Worm (Caenorhabditis elegans) whole organism, mixed stage, embryonic: ENCODE data around the gene F40F4.7.

Source experiments
- M03D4.4 ChIP-seq: sonication (generic microtip); optimal IDR thresholded peaks from 2 replicates; lab custom pipeline; 2017; ENCODE audit warnings: mild to moderate bottlenecking, missing genetic modification characterization, missing compliant biosample characterization
- bed-3 ChIP-seq: fragments of 200-800 bp; sonication (Bioruptor generic); optimal IDR thresholded peaks from 3 replicates; lab custom pipeline; 2018; ENCODE audit warnings: mild to moderate bottlenecking, missing genetic modification characterization, moderate library complexity, missing compliant biosample characterization
- blmp-1 ChIP-seq: fragments of 150-350 bp; optimal IDR thresholded peaks from 2 replicates; lab custom pipeline; 2014; ENCODE audit warnings: missing biosample characterization, missing genetic modification characterization
- ceh-39 ChIP-seq: fragments of 150-350 bp; optimal IDR thresholded peaks from 2 replicates; lab custom pipeline; 2014; ENCODE audit warnings: missing biosample characterization, missing genetic modification characterization
- ceh-83 ChIP-seq: fragments of 200-800 bp; sonication (Bioruptor generic); optimal IDR thresholded peaks from 2 replicates; lab custom pipeline; 2018; ENCODE audit warnings: mild to moderate bottlenecking, missing genetic modification characterization, missing compliant biosample characterization
- ces-1 ChIP-seq: fragments of 150-350 bp; optimal IDR thresholded peaks from 2 replicates; lab custom pipeline; 2014; ENCODE audit warnings: missing biosample characterization, missing genetic modification reagents, missing genetic modification characterization
- cnd-1 ChIP-seq: fragments of 200-800 bp; sonication (Bioruptor generic); optimal IDR thresholded peaks from 2 replicates; lab custom pipeline; 2018; ENCODE audit warnings: mild to moderate bottlenecking, missing genetic modification characterization, missing compliant biosample characterization
- drap-1 ChIP-seq: fragments of 200-800 bp; sonication (Bioruptor generic); optimal IDR thresholded peaks from 3 replicates; lab custom pipeline; 2018; ENCODE audit warnings: mild to moderate bottlenecking, missing genetic modification characterization, missing compliant biosample characterization
- elt-1 ChIP-seq: sonication (generic microtip); optimal IDR thresholded peaks from 2 replicates; lab custom pipeline; 2017; ENCODE audit warnings: missing genetic modification characterization, mild to moderate bottlenecking, missing compliant biosample characterization, antibody characterized with exemption, moderate library complexity, borderline replicate concordance; ENCODE audit not compliant: insufficient read depth
- flh-1 ChIP-seq: fragments of 200-800 bp; sonication (Bioruptor generic); optimal IDR thresholded peaks from 2 replicates; lab custom pipeline; 2018; ENCODE audit warnings: mild to moderate bottlenecking, missing genetic modification characterization, moderate library complexity, missing compliant biosample characterization
- ham-2 ChIP-seq: fragments of 200-800 bp; sonication (Bioruptor generic); optimal IDR thresholded peaks from 2 replicates; lab custom pipeline; 2018; ENCODE audit warnings: mild to moderate bottlenecking, missing genetic modification characterization, missing compliant biosample characterization
- hlh-1 ChIP-seq: fragments of 150-350 bp; optimal IDR thresholded peaks from 2 replicates; lab custom pipeline; 2014; ENCODE audit warnings: missing biosample characterization, missing genetic modification reagents, missing genetic modification characterization
- lin-13 ChIP-seq: fragments of 150-350 bp; optimal IDR thresholded peaks from 2 replicates; lab custom pipeline; 2014; ENCODE audit warnings: missing biosample characterization, missing genetic modification characterization
- lin-32 ChIP-seq: fragments of 200-800 bp; sonication (Bioruptor generic); optimal IDR thresholded peaks from 2 replicates; lab custom pipeline; 2018; ENCODE audit warnings: mild to moderate bottlenecking, missing genetic modification characterization, missing compliant biosample characterization
- lsy-2 ChIP-seq: fragments of 150-350 bp; optimal IDR thresholded peaks from 2 replicates; lab custom pipeline; 2014; ENCODE audit warnings: missing biosample characterization, missing genetic modification characterization
- mab-5 ChIP-seq: fragments of 150-350 bp; optimal IDR thresholded peaks from 2 replicates; lab custom pipeline; 2014; ENCODE audit warnings: missing biosample characterization, missing genetic modification characterization
- mep-1 ChIP-seq: fragments of 150-350 bp; optimal IDR thresholded peaks from 2 replicates; lab custom pipeline; 2017; ENCODE audit warnings: missing biosample characterization, missing genetic modification reagents, missing genetic modification characterization, inconsistent platforms
- mls-2 ChIP-seq: sonication (generic microtip); optimal IDR thresholded peaks from 2 replicates; lab custom pipeline; 2016; ENCODE audit warnings: mild to moderate bottlenecking, missing genetic modification characterization, moderate library complexity, missing compliant biosample characterization
- nhr-12 ChIP-seq: fragments of 150-350 bp; optimal IDR thresholded peaks from 2 replicates; lab custom pipeline; 2014; ENCODE audit warnings: missing biosample characterization, missing genetic modification characterization
- nhr-237 ChIP-seq: fragments of 150-350 bp; optimal IDR thresholded peaks from 2 replicates; lab custom pipeline; 2014; ENCODE audit warnings: missing biosample characterization, missing genetic modification characterization
- nhr-28 ChIP-seq: fragments of 150-350 bp; optimal IDR thresholded peaks from 2 replicates; lab custom pipeline; 2014; ENCODE audit warnings: missing biosample characterization, missing genetic modification characterization
- nhr-76 ChIP-seq: sonication (generic microtip); optimal IDR thresholded peaks from 2 replicates; lab custom pipeline; 2017; ENCODE audit warnings: missing biosample characterization, missing genetic modification characterization
- pha-4 ChIP-seq: fragments of 150-350 bp; optimal IDR thresholded peaks from 2 replicates; lab custom pipeline; 2018; ENCODE audit warnings: missing biosample characterization, missing genetic modification reagents, missing genetic modification characterization
- sem-2 ChIP-seq: fragments of 200-800 bp; sonication (Bioruptor generic); optimal IDR thresholded peaks from 2 replicates; lab custom pipeline; 2018; ENCODE audit warnings: mild to moderate bottlenecking, missing genetic modification characterization, missing compliant biosample characterization
- snpc-4 ChIP-seq: fragments of 150-350 bp; optimal IDR thresholded peaks from 2 replicates; lab custom pipeline; 2014; ENCODE audit warnings: missing biosample characterization, missing genetic modification characterization
- sptf-1 ChIP-seq: sonication (generic microtip); optimal IDR thresholded peaks from 2 replicates; lab custom pipeline; 2017; ENCODE audit warnings: mild to moderate bottlenecking, missing genetic modification characterization, moderate library complexity, missing compliant biosample characterization
- tbx-8 ChIP-seq: fragments of 200-800 bp; sonication (Bioruptor generic); optimal IDR thresholded peaks from 2 replicates; lab custom pipeline; 2018; ENCODE audit warnings: mild to moderate bottlenecking, missing genetic modification characterization, moderate library complexity, missing compliant biosample characterization
- unc-120 ChIP-seq: sonication (generic microtip); optimal IDR thresholded peaks from 2 replicates; lab custom pipeline; 2017; ENCODE audit warnings: missing genetic modification characterization, missing compliant biosample characterization; ENCODE audit not compliant: poor library complexity, severe bottlenecking
- unc-39 ChIP-seq: fragments of 150-350 bp; optimal IDR thresholded peaks from 2 replicates; lab custom pipeline; 2014; ENCODE audit warnings: missing biosample characterization, missing genetic modification characterization
- unc-62 ChIP-seq: fragments of 150-350 bp; optimal IDR thresholded peaks from 2 replicates; lab custom pipeline; 2014; ENCODE audit warnings: missing biosample characterization, missing genetic modification reagents, missing genetic modification characterization
- zip-8 ChIP-seq: fragments of 150-350 bp; optimal IDR thresholded peaks from 2 replicates; lab custom pipeline; 2014; ENCODE audit warnings: missing biosample characterization, missing genetic modification characterization
- ztf-11 ChIP-seq: fragments of 150-350 bp; optimal IDR thresholded peaks from 2 replicates; lab custom pipeline; 2014; ENCODE audit warnings: missing biosample characterization, missing genetic modification characterization

The F40F4.7 gene

ce11 chrX:3245812-3246211 is at the start of gene F40F4.7:
F40F4.7 (minus strand) TSS chrX:3245933.
- TF ChIP-seq pha-4 (tag; lab: Kevin White, UChicago) (peak; percentile 61), lin-32 (GFP tag; lab: Kevin White, UChicago) (no peak), lin-13 (tag; lab: Kevin White, UChicago) (peak; percentile 39), hlh-1 (tag; lab: Kevin White, UChicago) (peak; percentile 99), unc-62 (GFP tag; lab: Kevin White, UChicago) (no peak), ces-1 (GFP tag; lab: Kevin White, UChicago) (no peak)

- TF ChIP-seq cnd-1 = no peak
- TF ChIP-seq sptf-1 = no peak
- TF ChIP-seq nhr-28 = no peak
- no peak for TF ChIP-seq ham-2 (GFP tag; lab: Kevin White, UChicago)
- TF ChIP-seq ceh-83 (GFP tag; lab: Kevin White, UChicago) = no peak
- TF ChIP-seq snpc-4 (tag; lab: Kevin White, UChicago) = no peak
- no peak for TF ChIP-seq lin-13 (tag; lab: Kevin White, UChicago)
- TF ChIP-seq tbx-8 = no peak
- TF ChIP-seq pha-4 (tag; lab: Kevin White, UChicago) = no peak
- no peak for TF ChIP-seq bed-3
- no peak for TF ChIP-seq mab-5 (tag; lab: Kevin White, UChicago)
- no peak for TF ChIP-seq lin-32 (GFP tag; lab: Kevin White, UChicago)
- TF ChIP-seq sem-2 (GFP tag; lab: Kevin White, UChicago) = no peak
- TF ChIP-seq flh-1 (GFP tag; lab: Kevin White, UChicago) = no peak
These were observed 46.2 kb upstream of the F40F4.7 start for ce11 chrX:3291948-3292347.

- TF ChIP-seq flh-1 (GFP tag; lab: Kevin White, UChicago) = no peak
- no peak for TF ChIP-seq cnd-1
These were observed 44.4 kb upstream of the F40F4.7 start for ce11 chrX:3290147-3290546.

- TF ChIP-seq cnd-1 (no peak), blmp-1 (no peak), lin-32 (GFP tag; lab: Kevin White, UChicago) (no peak), lsy-2 (tag; lab: Kevin White, UChicago) (no peak), nhr-28 (no peak), unc-62 (GFP tag; lab: Kevin White, UChicago) (no peak), nhr-237 (tag; lab: Kevin White, UChicago) (no peak), ceh-39 (tag; lab: Kevin White, UChicago) (no peak), flh-1 (GFP tag; lab: Kevin White, UChicago) (no peak), unc-120 (tag; lab: Kevin White, UChicago) (no peak), nhr-76 (no peak), zip-8 (tag; lab: Kevin White, UChicago) (no peak)
- TF ChIP-seq, all 35 proteins: peak for 0
These were observed 43.5 kb upstream of the F40F4.7 start, which contains the start of gene K09C4.4 for ce11 chrX:3289183-3289582. K09C4.4 (plus strand) TSS chrX:3289483.

ce11 chrX:3285448-3285847 is 39.7 kb upstream of the F40F4.7 start:
- TF ChIP-seq sptf-1 (no peak), M03D4.4 (tag; lab: Kevin White, UChicago) (no peak), lsy-2 (tag; lab: Kevin White, UChicago) (no peak), lin-13 (tag; lab: Kevin White, UChicago) (no peak), snpc-4 (tag; lab: Kevin White, UChicago) (no peak), cnd-1 (no peak), ztf-11 (tag; lab: Kevin White, UChicago) (no peak), bed-3 (no peak), pha-4 (tag; lab: Kevin White, UChicago) (no peak), ceh-83 (GFP tag; lab: Kevin White, UChicago) (no peak), mab-5 (tag; lab: Kevin White, UChicago) (no peak), unc-62 (GFP tag; lab: Kevin White, UChicago) (no peak), mls-2 (tag; lab: Kevin White, UChicago) (no peak)

ce11 chrX:3284967-3285366 is 39.2 kb upstream of the F40F4.7 start:
- TF ChIP-seq cnd-1 (no peak), elt-1 (tag; lab: Kevin White, UChicago) (no peak), drap-1 (no peak), ceh-39 (tag; lab: Kevin White, UChicago) (no peak), mls-2 (tag; lab: Kevin White, UChicago) (no peak), ces-1 (GFP tag; lab: Kevin White, UChicago) (no peak), lin-32 (GFP tag; lab: Kevin White, UChicago) (no peak), nhr-12 (tag; lab: Kevin White, UChicago) (no peak), mep-1 (tag; lab: Kevin White, UChicago) (no peak), ceh-83 (GFP tag; lab: Kevin White, UChicago) (no peak), unc-39 (tag; lab: Kevin White, UChicago) (no peak), mab-5 (tag; lab: Kevin White, UChicago) (no peak), M03D4.4 (tag; lab: Kevin White, UChicago) (no peak), unc-62 (GFP tag; lab: Kevin White, UChicago) (no peak), lin-13 (tag; lab: Kevin White, UChicago) (no peak), lsy-2 (tag; lab: Kevin White, UChicago) (no peak), sem-2 (GFP tag; lab: Kevin White, UChicago) (no peak), ham-2 (GFP tag; lab: Kevin White, UChicago) (no peak), hlh-1 (tag; lab: Kevin White, UChicago) (no peak)
